Worm (Caenorhabditis elegans) whole organism, L1 larva: ENCODE data around the gene F21C10.5.

Source experiments
- aly-2 ChIP-seq: fragments of 150-350 bp; optimal IDR thresholded peaks from 2 replicates; lab custom pipeline; 2014; ENCODE audit warnings: missing biosample characterization, missing genetic modification characterization
- ceh-88 ChIP-seq: fragments of 200-800 bp; sonication (Bioruptor generic); IDR thresholded peaks from 2 replicates; pipeline ENCODE4 v1.3.6; 2022; ENCODE audit warnings: missing genetic modification characterization, missing compliant biosample characterization
- ces-1 ChIP-seq: fragments of 150-350 bp; optimal IDR thresholded peaks from 2 replicates; lab custom pipeline; 2014; ENCODE audit warnings: missing biosample characterization, missing genetic modification reagents, missing genetic modification characterization
- efl-1 ChIP-seq, 4 experiments: fragments of 150-350 bp; optimal IDR thresholded peaks in 3 of 4; peaks in 1 of 4; 1 replicate in 1 of 4; 2 replicates in 3 of 4; lab custom pipeline; 2014; ENCODE audit warnings: missing biosample characterization in 2 of 4, missing genetic modification characterization in 2 of 4, missing genetic modification reagents in 2 of 4
- elt-2 ChIP-seq: sonication (generic microtip); optimal IDR thresholded peaks from 2 replicates; lab custom pipeline; 2016; ENCODE audit warnings: missing genetic modification characterization, mild to moderate bottlenecking, inconsistent platforms, missing compliant biosample characterization, missing genetic modification reagents
- ets-5 ChIP-seq: fragments of 200-800 bp; sonication (Bioruptor generic); IDR thresholded peaks from 2 replicates; pipeline ENCODE4 v1.3.6; 2022; ENCODE audit warnings: missing genetic modification characterization, missing compliant biosample characterization
- fkh-10 ChIP-seq: sonication (generic microtip); optimal IDR thresholded peaks from 2 replicates; lab custom pipeline; 2017; ENCODE audit warnings: missing biosample characterization, missing genetic modification reagents, missing genetic modification characterization
- fkh-4 ChIP-seq: sonication (generic microtip); optimal IDR thresholded peaks from 2 replicates; lab custom pipeline; 2016; ENCODE audit warnings: missing compliant biosample characterization, missing genetic modification characterization, borderline replicate concordance
- fkh-8 ChIP-seq: sonication (generic microtip); optimal IDR thresholded peaks from 2 replicates; lab custom pipeline; 2016; ENCODE audit warnings: mild to moderate bottlenecking, missing genetic modification characterization, missing compliant biosample characterization
- grh-1 ChIP-seq: fragments of 200-800 bp; sonication (Bioruptor generic); IDR thresholded peaks from 2 replicates; pipeline ENCODE4 v1.3.6; 2022; ENCODE audit warnings: missing genetic modification reagents, missing genetic modification characterization, missing compliant biosample characterization
- hlh-4 ChIP-seq: sonication (generic microtip); optimal IDR thresholded peaks from 2 replicates; lab custom pipeline; 2016; ENCODE audit warnings: mild to moderate bottlenecking, missing genetic modification characterization, missing compliant biosample characterization
- hpl-2 ChIP-seq: fragments of 150-350 bp; optimal IDR thresholded peaks from 2 replicates; lab custom pipeline; 2014; ENCODE audit warnings: missing biosample characterization, missing genetic modification reagents, missing genetic modification characterization
- isw-1 ChIP-seq: fragments of 200-800 bp; sonication (Bioruptor generic); IDR thresholded peaks from 2 replicates; pipeline ENCODE4 v1.3.6; 2022; ENCODE audit warnings: missing genetic modification characterization, missing compliant biosample characterization
- lin-14 ChIP-seq: fragments of 200-800 bp; sonication (Bioruptor generic); optimal IDR thresholded peaks from 2 replicates; lab custom pipeline; 2018; ENCODE audit warnings: mild to moderate bottlenecking, missing genetic modification characterization, moderate library complexity, missing compliant biosample characterization
- lin-15B ChIP-seq: fragments of 150-350 bp; sonication (generic microtip); optimal IDR thresholded peaks from 3 replicates; lab custom pipeline; 2014; ENCODE audit warnings: missing biosample characterization, missing genetic modification characterization
- lin-35 ChIP-seq, 2 experiments: fragments of 150-350 bp; optimal IDR thresholded peaks; 2 replicates each; lab custom pipeline; 2014; ENCODE audit warnings: missing biosample characterization in 2 of 2, missing genetic modification characterization in 2 of 2, missing genetic modification reagents in 2 of 2
- lin-39 ChIP-seq: fragments of 150-350 bp; optimal IDR thresholded peaks from 2 replicates; lab custom pipeline; 2014; ENCODE audit warnings: missing biosample characterization, missing genetic modification reagents, missing genetic modification characterization
- lsy-2 ChIP-seq, 2 experiments: fragments of 150-350 bp; optimal IDR thresholded peaks; 2 replicates each; lab custom pipeline; 2014; ENCODE audit warnings: missing biosample characterization in 2 of 2, missing genetic modification characterization in 2 of 2
- mdl-1 ChIP-seq, 2 experiments: fragments of 150-350 bp; optimal IDR thresholded peaks; 2 replicates each; lab custom pipeline; 2014 to 2017; ENCODE audit warnings: missing biosample characterization in 2 of 2, missing genetic modification characterization in 2 of 2, inconsistent platforms in 1 of 2
- nhr-20 ChIP-seq: sonication (generic microtip); optimal IDR thresholded peaks from 2 replicates; lab custom pipeline; 2016; ENCODE audit warnings: mild to moderate bottlenecking, missing genetic modification characterization, missing compliant biosample characterization
- nhr-71 ChIP-seq: sonication (generic microtip); optimal IDR thresholded peaks from 2 replicates; lab custom pipeline; 2016; ENCODE audit warnings: mild to moderate bottlenecking, missing genetic modification characterization, moderate library complexity, missing compliant biosample characterization
- nhr-76 ChIP-seq: sonication (generic microtip); optimal IDR thresholded peaks from 2 replicates; lab custom pipeline; 2017; ENCODE audit warnings: missing biosample characterization, missing genetic modification characterization
- nhr-77 ChIP-seq: fragments of 150-350 bp; optimal IDR thresholded peaks from 2 replicates; lab custom pipeline; 2014; ENCODE audit warnings: missing biosample characterization, missing genetic modification characterization
- nhr-85 ChIP-seq: sonication (generic microtip); peaks from one replicate; lab custom pipeline; 2016; ENCODE audit warnings: missing genetic modification characterization, inconsistent platforms, missing compliant biosample characterization
- nhr-90 ChIP-seq: sonication (generic microtip); optimal IDR thresholded peaks from 2 replicates; lab custom pipeline; 2016; ENCODE audit warnings: mild to moderate bottlenecking, missing genetic modification characterization, missing compliant biosample characterization; ENCODE audit not compliant: poor library complexity
- rnt-1 ChIP-seq: sonication (generic microtip); optimal IDR thresholded peaks from 2 replicates; lab custom pipeline; 2016; ENCODE audit warnings: mild to moderate bottlenecking, missing genetic modification characterization, moderate library complexity, missing compliant biosample characterization
- skn-1 ChIP-seq: fragments of 150-350 bp; optimal IDR thresholded peaks from 2 replicates; lab custom pipeline; 2014; ENCODE audit warnings: missing biosample characterization, missing genetic modification characterization
- snu-23 ChIP-seq: sonication (generic microtip); optimal IDR thresholded peaks from 2 replicates; lab custom pipeline; 2016; ENCODE audit warnings: missing genetic modification characterization, missing compliant biosample characterization
- sox-4 ChIP-seq: sonication (generic microtip); optimal IDR thresholded peaks from 2 replicates; lab custom pipeline; 2016; ENCODE audit warnings: missing genetic modification characterization, missing compliant biosample characterization
- sup-37 ChIP-seq: fragments of 200-800 bp; sonication (Bioruptor generic); optimal IDR thresholded peaks from 2 replicates; lab custom pipeline; 2018; ENCODE audit warnings: mild to moderate bottlenecking, missing genetic modification characterization, missing compliant biosample characterization
- tbx-2 ChIP-seq: sonication (generic microtip); optimal IDR thresholded peaks from 2 replicates; lab custom pipeline; 2016; ENCODE audit warnings: missing genetic modification characterization, missing compliant biosample characterization
- unc-130 ChIP-seq: fragments of 150-350 bp; optimal IDR thresholded peaks from 2 replicates; lab custom pipeline; 2017; ENCODE audit warnings: missing biosample characterization, missing genetic modification characterization, inconsistent platforms
- unc-86 ChIP-seq: sonication (generic microtip); optimal IDR thresholded peaks from 2 replicates; lab custom pipeline; 2016; ENCODE audit warnings: missing genetic modification characterization, missing compliant biosample characterization
- unc-98 ChIP-seq: fragments of 200-800 bp; sonication (Bioruptor generic); IDR thresholded peaks from 2 replicates; pipeline ENCODE4 v1.3.6; 2022; ENCODE audit warnings: missing genetic modification characterization, missing compliant biosample characterization
- zag-1 ChIP-seq: fragments of 150-350 bp; optimal IDR thresholded peaks from 2 replicates; lab custom pipeline; 2014; ENCODE audit warnings: missing biosample characterization, missing genetic modification characterization
- ztf-11 ChIP-seq, 2 experiments: sonication (generic microtip); optimal IDR thresholded peaks; 2 replicates each; lab custom pipeline; 2016 to 2017; ENCODE audit warnings: missing genetic modification characterization in 2 of 2, missing biosample characterization in 1 of 2, missing compliant biosample characterization in 1 of 2
- ztf-4 ChIP-seq: fragments of 150-350 bp; optimal IDR thresholded peaks from 2 replicates; lab custom pipeline; 2014; ENCODE audit warnings: missing biosample characterization, missing genetic modification characterization

F21C10.5 gene

ce11 chrV:9148151-9148550 is 22.7 kb downstream of the F21C10.5 start (continued):
- TF ChIP-seq ces-1 (GFP tag; lab: Kevin White, UChicago) (no peak), isw-1 (GFP tag; lab: Robert Waterston, UW) (no peak), hlh-4 (no peak), tbx-2 (tag; lab: Kevin White, UChicago) (peak; percentile 2), elt-2 (tag; lab: Kevin White, UChicago) (no peak), lsy-2 (tag; optimal IDR thresholded peaks at IDR 0.05; lab: Kevin White, UChicago) (no peak), lin-15B (tag; lab: Kevin White, UChicago) (no peak), nhr-71 (tag; lab: Kevin White, UChicago) (peak; percentile 32), nhr-20 (tag; lab: Kevin White, UChicago) (peak; percentile 46), ets-5 (GFP tag; lab: Robert Waterston, UW) (no peak), unc-86 (tag; lab: Kevin White, UChicago) (no peak), fkh-8 (tag; lab: Kevin White, UChicago) (no peak), nhr-90 (no peak)

ce11 chrV:9152339-9152738 is 26.9 kb downstream of the F21C10.5 start:
- TF ChIP-seq lin-35 (GFP tag; optimal IDR thresholded peaks at IDR 0.05; lab: Kevin White, UChicago) = no peak
- no peak for TF ChIP-seq ztf-11 (tag; optimal IDR thresholded peaks at IDR 0.05; lab: Kevin White, UChicago)
- TF ChIP-seq sox-4 (tag; lab: Kevin White, UChicago) = no peak
- no peak for TF ChIP-seq nhr-90
- no peak for TF ChIP-seq grh-1 (GFP tag; lab: Robert Waterston, UW)
- TF ChIP-seq lin-14 (GFP tag; lab: Kevin White, UChicago) = no peak
- no peak for TF ChIP-seq lsy-2 (tag; optimal IDR thresholded peaks at IDR 0.05; lab: Kevin White, UChicago)
- TF ChIP-seq snu-23 (GFP tag; lab: Kevin White, UChicago) = peak; percentile 4
- no peak for TF ChIP-seq skn-1 (tag; lab: Kevin White, UChicago)
- no peak for TF ChIP-seq hpl-2 (GFP tag; lab: Kevin White, UChicago)
- TF ChIP-seq nhr-20 (tag; lab: Kevin White, UChicago) = peak; percentile 7
- no peak for TF ChIP-seq aly-2 (tag; lab: Kevin White, UChicago)
- TF ChIP-seq ceh-88 = no peak
- TF ChIP-seq isw-1 (GFP tag; lab: Robert Waterston, UW) = no peak
- peak; percentile 7 for TF ChIP-seq nhr-71 (tag; lab: Kevin White, UChicago)
- TF ChIP-seq nhr-76 (tag; lab: Kevin White, UChicago) = no peak
- no peak for TF ChIP-seq lin-15B (tag; lab: Kevin White, UChicago)
- TF ChIP-seq fkh-10 (GFP tag; lab: Kevin White, UChicago) = no peak
- no peak for TF ChIP-seq ztf-4 (tag; lab: Kevin White, UChicago)
- no peak for TF ChIP-seq efl-1 (optimal IDR thresholded peaks at IDR 0.05; lab: Kevin White, UChicago)
- no peak for TF ChIP-seq efl-1 (GFP tag; optimal IDR thresholded peaks at IDR 0.05 in 1 of 2; lab: Kevin White, UChicago)
- TF ChIP-seq nhr-85 (tag; lab: Kevin White, UChicago) = peak; percentile 78

- no peak for TF ChIP-seq fkh-8 (tag; lab: Kevin White, UChicago)
- TF ChIP-seq lin-39 (tag; lab: Kevin White, UChicago) = no peak
- no peak for TF ChIP-seq sup-37 (GFP tag; lab: Kevin White, UChicago)
- TF ChIP-seq skn-1 (tag; lab: Kevin White, UChicago) = no peak
- TF ChIP-seq nhr-20 (tag; lab: Kevin White, UChicago) = no peak
- no peak for TF ChIP-seq fkh-4 (tag; lab: Kevin White, UChicago)
- no peak for TF ChIP-seq mdl-1 (tag; optimal IDR thresholded peaks at IDR 0.05; lab: Kevin White, UChicago)
- no peak for TF ChIP-seq nhr-77
- no peak for TF ChIP-seq rnt-1 (tag; lab: Kevin White, UChicago)
These were observed 29.3 kb downstream of the F21C10.5 start, which contains the start of gene B0222.5 for ce11 chrV:9154772-9155171. TSS of gene B0222.5 (minus strand) at chrV:9154872.

- no peak for TF ChIP-seq sox-4 (tag; lab: Kevin White, UChicago)
- no peak for TF ChIP-seq mdl-1 (tag; optimal IDR thresholded peaks at IDR 0.05; lab: Kevin White, UChicago)
- TF ChIP-seq unc-130 (tag; lab: Kevin White, UChicago) = no peak
- TF ChIP-seq zag-1 (tag; lab: Kevin White, UChicago) = no peak
- TF ChIP-seq unc-98 (GFP tag; lab: Robert Waterston, UW) = no peak
- TF ChIP-seq lin-14 (GFP tag; lab: Kevin White, UChicago) = no peak
These were observed 30.2 kb downstream of the F21C10.5 start for ce11 chrV:9155616-9156015.
